Fruit fly (Drosophila melanogaster) whole organism, prepupa: ENCODE measurements around the gene Miga.

Experiments
- Blimp-1 ChIP-seq: fragments of 200-800 bp; sonication (Bioruptor generic); optimal IDR thresholded peaks from 3 replicates; lab custom pipeline; 2017; ENCODE audit warnings: missing biosample characterization, missing genetic modification characterization, mild to moderate bottlenecking, moderate library complexity, missing genetic modification reagents
- CG10631 ChIP-seq: fragments of 200-800 bp; sonication (Bioruptor generic); optimal IDR thresholded peaks from 2 replicates; lab custom pipeline; 2016; ENCODE audit warnings: missing biosample characterization, missing genetic modification characterization
- CG10669 ChIP-seq: fragments of 200-800 bp; sonication (Bioruptor generic); optimal IDR thresholded peaks from 3 replicates; lab custom pipeline; 2018; ENCODE audit warnings: missing biosample characterization, mild to moderate bottlenecking, missing genetic modification characterization, moderate library complexity
- CG11762 ChIP-seq: fragments of 200-800 bp; sonication (Bioruptor generic); optimal IDR thresholded peaks from 3 replicates; lab custom pipeline; 2016; ENCODE audit warnings: missing biosample characterization, missing genetic modification characterization; ENCODE audit not compliant: insufficient read depth
- CG3919 ChIP-seq: fragments of 200-800 bp; sonication (Bioruptor generic); optimal IDR thresholded peaks from 3 replicates; lab custom pipeline; 2016; ENCODE audit warnings: missing biosample characterization, missing genetic modification characterization
- CG8119 ChIP-seq: fragments of 200-800 bp; sonication (Bioruptor generic); IDR thresholded peaks from 3 replicates; pipeline ENCODE4 v1.3.6; 2022; ENCODE audit warnings: missing biosample characterization, missing genetic modification characterization
- Eip75B ChIP-seq: fragments of 200-800 bp; sonication (Bioruptor generic); optimal IDR thresholded peaks from 3 replicates; lab custom pipeline; 2016; ENCODE audit warnings: missing biosample characterization, missing genetic modification characterization
- Eip78C ChIP-seq: fragments of 200-800 bp; sonication (Bioruptor generic); peaks from one replicate; lab custom pipeline; 2016; ENCODE audit warnings: missing biosample characterization, missing genetic modification characterization
- OdsH ChIP-seq: fragments of 200-800 bp; sonication (Bioruptor generic); optimal IDR thresholded peaks from 3 replicates; lab custom pipeline; 2016; ENCODE audit warnings: missing biosample characterization, missing genetic modification characterization
- Sox102F ChIP-seq: fragments of 200-800 bp; sonication (Bioruptor generic); optimal IDR thresholded peaks from 2 replicates; lab custom pipeline; 2016; ENCODE audit warnings: missing biosample characterization, mild to moderate bottlenecking, missing genetic modification characterization
- cyc ChIP-seq: fragments of 200-800 bp; sonication (Bioruptor generic); optimal IDR thresholded peaks from 3 replicates; lab custom pipeline; 2016; ENCODE audit warnings: missing biosample characterization, missing genetic modification characterization
- dac ChIP-seq: fragments of 200-800 bp; sonication (Bioruptor generic); optimal IDR thresholded peaks from 2 replicates; lab custom pipeline; 2017; ENCODE audit warnings: missing biosample characterization, mild to moderate bottlenecking, missing genetic modification characterization
- eg ChIP-seq: fragments of 200-800 bp; sonication (Bioruptor generic); IDR thresholded peaks from 3 replicates; pipeline ENCODE4 v1.3.6; 2022; ENCODE audit warnings: missing biosample characterization, missing genetic modification characterization

- TF ChIP-seq Sox102F (GFP tag; lab: Kevin White, UChicago), result no peak
- TF ChIP-seq CG8119, result 0 out of 3 replicates have a peak, but pooled peaks have one; percentile 27
- no peak for TF ChIP-seq CG11762 (GFP tag; lab: Kevin White, UChicago)
- TF ChIP-seq CG10669 (GFP tag; lab: Kevin White, UChicago), result no peak
- TF ChIP-seq cyc (GFP tag; lab: Kevin White, UChicago), result no peak
- no peak for TF ChIP-seq dac (GFP tag; lab: Kevin White, UChicago)
- TF ChIP-seq Eip75B, result no peak
- peak; percentile 23 for TF ChIP-seq CG10631 (GFP tag; lab: Kevin White, UChicago)
- no peak; the same call in 2 of the 3 replicates for TF ChIP-seq eg (GFP tag; lab: Robert Waterston, UW)
- peak; percentile 80 for TF ChIP-seq Eip78C (GFP tag; lab: Kevin White, UChicago)
- TF ChIP-seq OdsH (GFP tag; lab: Kevin White, UChicago), result no peak
- peak; percentile 66 for TF ChIP-seq Blimp-1 (GFP tag; lab: Kevin White, UChicago)
- TF ChIP-seq CG3919 (GFP tag; lab: Kevin White, UChicago), result no peak
Measured at dm6 chrX:8436656-8437284, 850 bp downstream of the Miga start, which contains the start of gene CG1440.
